Fruit fly (Drosophila melanogaster) whole organism: ENCODE results near the gene moody.

Experiments
- CG8478 ChIP-seq: fragments of >200 bp; optimal IDR thresholded peaks from 2 replicates; lab custom pipeline; 2018; ENCODE audit warnings: inconsistent platforms
- Dll ChIP-seq: fragments of >200 bp; optimal IDR thresholded peaks from 2 replicates; lab custom pipeline; 2017
- EcR ChIP-seq, 2 experiments: fragments of >200 bp; optimal IDR thresholded peaks; 2 replicates each; lab custom pipeline; 2017; ENCODE audit warnings: missing biosample characterization in 2 of 2, missing genetic modification characterization in 2 of 2, missing genetic modification reagents in 2 of 2
- pan ChIP-seq: fragments of >200 bp; optimal IDR thresholded peaks from 2 replicates; lab custom pipeline; 2017
- psq ChIP-seq: fragments of >200 bp; optimal IDR thresholded peaks from 2 replicates; lab custom pipeline; 2017
- usp ChIP-seq: fragments of >200 bp; optimal IDR thresholded peaks from 2 replicates; lab custom pipeline; 2017; ENCODE audit warnings: missing biosample characterization, missing genetic modification characterization, mixed read lengths

Gene moody

DNA sequence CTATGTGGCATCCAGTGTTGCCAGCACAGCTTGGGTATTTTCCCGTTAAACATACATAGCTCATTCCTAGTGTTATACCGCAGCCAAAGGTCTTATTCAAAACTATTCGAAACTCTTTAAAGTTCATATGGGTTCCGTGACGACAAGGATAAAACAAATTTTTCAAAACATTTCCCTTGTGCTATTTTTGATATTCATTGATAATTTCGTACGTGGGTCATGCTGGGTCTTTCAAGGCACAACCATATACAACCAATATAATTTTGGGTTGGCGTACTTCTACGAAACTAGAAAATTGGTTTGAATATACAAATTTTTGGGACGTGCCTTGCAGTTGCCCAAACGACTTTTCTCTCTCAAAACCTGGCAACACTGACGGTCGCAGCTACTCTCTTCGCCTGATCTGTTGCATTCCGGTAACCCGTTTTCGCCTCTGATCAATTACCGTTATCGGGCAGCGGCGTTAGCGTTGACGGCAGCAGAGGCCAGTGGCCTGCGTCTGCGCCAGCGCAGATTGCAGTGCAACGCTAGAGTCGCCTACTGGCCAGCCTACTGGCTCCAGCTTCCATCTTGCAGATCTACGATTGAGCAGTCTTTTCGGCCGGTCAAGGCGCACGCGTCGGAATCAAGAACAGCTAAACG lies 17.6 kb downstream of the moody start:
- TF ChIP-seq psq (lab: Kevin White, UChicago) (no peak), EcR (GFP tag; optimal IDR thresholded peaks at IDR 0.05; lab: Kevin White, UChicago) (no peak), CG8478 (no peak), Dll (no peak)

DNA sequence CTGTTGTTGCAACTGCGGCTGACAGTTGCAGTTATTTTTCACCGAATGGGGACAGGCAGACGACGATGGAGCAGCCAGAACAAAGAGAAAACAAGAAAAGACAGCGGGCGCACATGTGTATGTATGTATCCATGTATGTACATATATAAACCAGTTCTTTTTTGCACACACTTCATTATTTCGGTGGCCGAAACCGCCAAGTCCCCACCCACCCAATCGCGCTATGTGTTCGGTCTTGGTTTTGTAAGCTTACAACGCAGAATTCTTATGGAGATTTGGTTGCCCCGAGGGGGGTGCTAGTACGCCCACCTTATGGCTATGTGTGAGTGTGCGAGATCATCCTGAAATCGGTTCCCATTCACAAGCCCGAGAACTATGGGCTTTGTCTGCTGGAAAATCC lies 18.6 kb downstream of the moody start:
- no peak for TF ChIP-seq usp (GFP tag; lab: Kevin White, UChicago)
- no peak for TF ChIP-seq Dll
- no peak for TF ChIP-seq pan (lab: Kevin White, UChicago)
- TF ChIP-seq CG8478: no peak
- TF ChIP-seq psq (lab: Kevin White, UChicago): no peak
- no peak for TF ChIP-seq EcR (GFP tag; optimal IDR thresholded peaks at IDR 0.05; lab: Kevin White, UChicago)

DNA sequence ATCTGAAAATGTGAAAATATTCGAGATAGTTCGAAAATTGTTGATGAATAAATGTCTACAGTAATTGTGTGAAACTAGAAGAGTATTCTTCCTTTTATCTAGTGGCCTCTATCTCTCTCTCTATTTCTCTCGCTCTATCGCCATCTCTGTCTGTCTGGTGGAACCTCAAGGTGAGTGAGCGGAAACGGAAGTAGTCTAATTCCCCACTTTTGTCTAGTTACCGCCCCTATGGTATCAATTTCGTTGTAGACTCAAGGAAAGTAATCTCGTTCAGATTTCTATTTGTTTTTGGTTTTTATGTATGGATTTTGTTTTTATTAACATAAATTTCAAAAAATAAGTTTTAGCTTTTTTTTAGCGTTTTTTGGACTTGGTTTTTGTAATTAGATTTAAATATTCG lies 25.1 kb downstream of the moody start:
- no peak for TF ChIP-seq EcR (GFP tag; optimal IDR thresholded peaks at IDR 0.05; lab: Kevin White, UChicago)
- TF ChIP-seq psq (lab: Kevin White, UChicago): no peak
- no peak for TF ChIP-seq CG8478
- no peak for TF ChIP-seq Dll
- TF ChIP-seq usp (GFP tag; lab: Kevin White, UChicago): no peak
- TF ChIP-seq pan (lab: Kevin White, UChicago): no peak

DNA sequence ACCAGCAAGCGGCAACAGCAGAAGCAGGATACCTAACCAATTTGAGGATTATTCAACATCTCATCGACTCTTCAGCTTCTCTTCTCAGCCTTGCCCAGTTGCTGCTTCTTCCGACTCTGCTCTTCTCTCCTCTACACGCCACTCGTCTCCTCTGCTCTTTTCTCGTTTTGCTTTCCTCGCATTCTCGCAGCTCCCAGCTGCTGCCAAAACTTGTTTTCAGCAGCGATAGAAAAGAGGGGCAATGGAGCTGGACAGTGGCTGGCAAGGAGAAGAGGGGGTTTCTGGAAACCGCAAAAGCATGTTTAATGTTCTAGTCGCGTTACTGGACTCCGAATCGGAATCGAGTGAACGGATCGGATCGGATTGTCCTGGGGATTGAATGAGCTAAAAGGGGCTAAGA lies 36.6 kb downstream of the moody start:
- TF ChIP-seq psq (lab: Kevin White, UChicago) (no peak), EcR (GFP tag; optimal IDR thresholded peaks at IDR 0.05; lab: Kevin White, UChicago) (no peak), usp (GFP tag; lab: Kevin White, UChicago) (no peak)

DNA sequence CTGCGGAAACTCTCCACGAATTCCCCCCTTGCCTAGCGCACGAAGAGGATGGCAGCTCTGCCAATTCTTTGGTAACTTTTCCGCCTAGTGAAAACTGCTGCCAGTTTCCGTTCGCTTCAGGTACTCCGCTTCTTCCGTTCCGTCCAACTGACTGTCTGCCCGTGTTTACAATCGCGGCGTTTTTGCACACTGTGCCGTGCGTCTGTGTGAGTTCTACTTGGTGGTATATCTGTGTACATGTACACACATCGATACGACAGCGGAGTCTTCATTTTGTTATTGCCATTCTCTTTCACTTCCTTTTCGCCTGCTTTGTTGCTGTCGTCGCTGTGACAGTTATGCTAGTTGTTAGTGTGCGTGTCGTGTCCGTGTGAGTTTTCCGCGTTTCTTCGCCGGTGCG lies 37.1 kb downstream of the moody start:
- TF ChIP-seq EcR (GFP tag; optimal IDR thresholded peaks at IDR 0.05; lab: Kevin White, UChicago) (no peak), CG8478 (no peak), psq (lab: Kevin White, UChicago) (no peak), usp (GFP tag; lab: Kevin White, UChicago) (no peak), pan (lab: Kevin White, UChicago) (no peak)

DNA sequence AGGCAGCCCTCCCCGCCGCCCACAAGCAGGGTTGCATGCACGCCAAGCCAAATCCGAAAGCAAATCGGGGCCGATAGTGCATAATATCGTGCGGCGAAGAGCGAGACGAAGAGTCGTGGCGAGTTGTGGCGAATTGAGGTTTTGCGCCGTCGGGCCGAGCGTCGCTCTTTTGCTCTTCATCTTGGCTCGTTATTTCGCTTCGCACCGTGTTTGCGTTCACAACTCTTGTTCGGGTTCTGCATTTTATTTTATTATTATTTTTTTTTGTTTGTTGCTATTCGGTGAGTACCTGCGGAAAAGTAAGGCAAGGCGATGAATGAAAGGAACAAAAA lies 37.8 kb downstream of the moody start:
- TF ChIP-seq Dll (peak; percentile 11), psq (lab: Kevin White, UChicago) (no peak)

DNA sequence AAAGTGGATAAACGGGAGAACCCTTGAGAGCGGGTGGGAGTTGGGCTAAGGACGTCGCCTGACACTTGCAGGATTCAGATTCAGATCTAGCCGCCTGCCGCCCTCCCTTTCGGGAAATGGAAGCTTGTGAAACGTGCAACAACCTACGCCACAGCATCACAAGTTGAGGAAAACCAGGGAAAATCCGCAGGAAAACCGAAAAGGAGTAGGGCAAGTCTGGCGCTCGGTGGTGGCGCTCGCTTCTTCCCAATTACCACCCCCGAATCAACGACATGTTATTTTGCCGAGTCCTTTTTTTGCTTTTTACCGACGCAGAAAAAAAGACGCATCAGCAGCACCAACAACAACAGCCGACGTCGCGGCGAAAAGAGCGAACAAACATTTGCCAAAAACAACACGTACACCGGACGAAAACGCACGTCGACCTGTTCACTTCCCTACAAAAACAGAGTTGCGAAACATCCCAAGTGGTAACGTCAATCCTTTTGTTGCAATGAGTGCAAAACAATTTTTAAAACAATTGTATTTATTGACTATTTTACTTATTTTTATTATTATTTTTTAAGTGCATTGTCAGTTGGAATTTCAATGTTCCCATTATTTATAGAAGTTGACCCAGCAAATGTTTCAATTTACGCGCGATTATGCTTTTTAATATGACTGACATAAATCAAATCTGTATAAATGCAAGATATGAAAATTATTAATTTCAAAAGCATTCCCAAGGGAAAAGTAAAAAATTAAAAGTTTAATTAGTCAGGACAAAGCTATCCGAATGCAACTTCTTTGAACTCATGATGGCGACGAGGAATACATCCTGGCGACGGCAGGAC lies 38.4 kb downstream of the moody start:
- TF ChIP-seq Dll (no peak), pan (lab: Kevin White, UChicago) (no peak), CG8478 (no peak), EcR (GFP tag; optimal IDR thresholded peaks at IDR 0.05; lab: Kevin White, UChicago) (no peak), psq (lab: Kevin White, UChicago) (no peak), usp (GFP tag; lab: Kevin White, UChicago) (no peak)

DNA sequence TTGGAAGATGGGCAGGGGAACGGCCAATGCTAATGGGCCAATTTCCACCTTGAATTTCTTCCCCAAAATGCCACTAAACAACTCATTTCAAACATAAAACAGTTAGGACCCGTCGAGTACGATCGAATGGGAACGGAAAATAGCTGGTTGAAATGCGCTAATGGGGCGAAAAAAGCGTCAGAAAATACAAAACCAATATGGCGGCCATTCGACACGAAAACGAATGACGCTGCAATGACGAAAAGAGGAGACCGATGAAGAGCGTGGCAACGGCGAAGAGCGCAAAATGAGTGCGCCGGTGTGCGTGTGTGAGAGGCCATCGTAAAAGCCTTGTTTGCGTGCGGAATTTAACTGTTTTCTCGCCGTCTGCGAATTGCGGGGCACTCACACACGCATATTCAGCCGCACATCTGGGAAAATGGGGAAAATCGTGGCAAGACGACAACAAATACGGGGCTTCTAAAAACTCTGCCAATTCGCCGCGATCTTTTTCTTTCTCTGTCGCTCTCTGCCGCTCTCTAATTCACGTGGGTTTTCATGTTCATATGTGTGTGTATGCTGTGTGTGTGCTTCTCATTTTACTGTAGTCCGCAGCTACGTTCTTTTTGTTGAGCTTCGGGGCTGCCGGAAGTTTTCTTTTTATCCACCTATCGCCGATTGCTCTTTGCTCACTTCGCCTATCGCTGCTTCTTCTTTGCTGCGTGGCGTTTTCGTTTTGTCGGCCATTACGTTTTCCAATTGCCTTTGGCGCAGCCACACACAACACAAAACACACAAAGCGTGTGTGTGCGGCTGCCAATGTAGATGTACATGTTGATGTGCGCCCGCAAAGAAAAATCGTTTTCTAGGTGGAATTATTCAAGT lies 39.7 kb downstream of the moody start, which contains the start of gene east:
east (plus strand) TSS at position 851 of the 864 bp plus-strand sequence.
- no peak for TF ChIP-seq pan (lab: Kevin White, UChicago)
- peak; percentile 15 for TF ChIP-seq psq (lab: Kevin White, UChicago)
- TF ChIP-seq EcR (GFP tag; optimal IDR thresholded peaks at IDR 0.05; lab: Kevin White, UChicago): no peak
- TF ChIP-seq CG8478: no peak
- TF ChIP-seq Dll: peak; percentile 72
- TF ChIP-seq usp (GFP tag; lab: Kevin White, UChicago): no peak

DNA sequence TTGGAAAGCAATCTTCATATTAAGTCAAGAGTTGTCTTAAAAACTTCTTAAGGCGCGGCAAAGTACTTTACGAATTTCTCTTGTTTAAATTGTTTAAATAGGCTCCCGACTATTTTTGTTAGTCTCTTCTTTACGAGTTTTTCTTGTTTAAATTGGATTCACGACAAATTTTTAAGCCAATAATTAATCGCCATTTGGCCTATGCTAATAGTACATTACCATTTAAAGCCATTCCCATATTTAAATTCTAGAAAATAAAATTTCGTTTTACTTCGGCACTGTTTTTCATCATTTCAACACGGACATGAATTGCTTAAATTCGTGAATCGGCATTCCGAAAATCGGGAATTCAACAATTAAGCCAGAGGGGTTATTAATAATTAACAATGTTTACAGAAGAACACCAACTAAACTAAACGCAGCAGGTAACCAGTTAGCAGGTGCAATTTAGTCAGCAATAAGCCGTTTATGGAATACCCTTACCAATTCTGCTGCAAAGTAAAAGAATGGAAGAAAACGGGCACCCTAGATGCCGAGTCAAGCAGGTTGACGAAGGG lies 40.4 kb downstream of the moody start:
- TF ChIP-seq Dll (no peak), pan (lab: Kevin White, UChicago) (no peak), psq (lab: Kevin White, UChicago) (no peak), EcR (GFP tag; optimal IDR thresholded peaks at IDR 0.05; lab: Kevin White, UChicago) (no peak), usp (GFP tag; lab: Kevin White, UChicago) (no peak), CG8478 (no peak)

DNA sequence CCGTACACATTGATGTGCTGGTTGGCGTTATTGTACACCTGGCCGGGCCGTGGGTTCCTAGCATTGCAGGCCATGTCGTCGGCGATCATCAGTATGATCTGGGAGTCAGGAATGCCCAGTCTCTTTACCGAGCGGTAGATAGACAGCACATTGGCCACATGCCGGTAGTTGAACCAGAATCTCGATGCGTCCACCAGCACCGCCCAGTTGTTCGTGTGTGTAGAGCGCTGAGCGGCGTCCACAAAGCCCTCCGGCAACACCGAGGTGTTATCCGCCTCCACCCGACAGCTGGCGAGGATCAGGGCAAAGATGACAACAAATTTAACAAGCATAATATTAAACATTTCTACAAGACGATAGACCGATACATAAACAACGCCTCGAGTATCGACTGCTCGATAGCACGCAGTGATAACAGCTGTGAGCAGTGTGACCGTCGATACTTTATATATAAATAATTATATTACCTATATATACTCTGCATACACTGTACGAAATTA lies 40.9 kb downstream of the moody start, which contains the start of gene PIG-K:
PIG-K (minus strand) TSS at position 412 of the 500 bp plus-strand sequence.
- no peak for TF ChIP-seq CG8478
- TF ChIP-seq usp (GFP tag; lab: Kevin White, UChicago): no peak
- no peak for TF ChIP-seq Dll
- no peak for TF ChIP-seq pan (lab: Kevin White, UChicago)
- no peak for TF ChIP-seq psq (lab: Kevin White, UChicago)

DNA sequence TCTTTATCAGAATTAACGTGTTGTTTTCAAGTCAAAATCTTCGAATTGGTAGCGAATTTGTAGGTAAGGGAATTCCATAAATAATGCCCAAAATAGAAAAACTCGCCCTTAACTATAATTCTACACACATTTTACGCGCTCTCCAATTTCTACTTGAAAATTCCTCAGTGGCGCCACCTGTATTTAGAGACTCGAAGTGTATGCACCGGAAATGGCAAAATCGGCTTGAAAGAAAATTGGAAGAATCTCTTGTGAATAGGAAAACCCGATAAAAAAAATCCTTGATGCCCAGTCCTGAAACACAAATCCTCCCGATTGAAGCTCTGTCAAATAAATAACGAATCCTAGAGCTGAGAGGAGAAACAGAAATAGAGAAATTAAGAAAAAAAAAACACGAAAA lies 44.1 kb downstream of the moody start:
- TF ChIP-seq usp (GFP tag; lab: Kevin White, UChicago): no peak
- TF ChIP-seq Dll: no peak
- TF ChIP-seq EcR (GFP tag; optimal IDR thresholded peaks at IDR 0.05; lab: Kevin White, UChicago): no peak
- TF ChIP-seq psq (lab: Kevin White, UChicago): no peak
- TF ChIP-seq pan (lab: Kevin White, UChicago): no peak
- no peak for TF ChIP-seq CG8478
